Fruit fly (Drosophila melanogaster) whole organism, larva: ENCODE data around the gene mtTFB1.

ENCODE experiments used
- noc ChIP-seq: fragments of 200-800 bp; sonication (Bioruptor generic); optimal IDR thresholded peaks from 3 replicates; lab custom pipeline; 2019; ENCODE audit warnings: missing biosample characterization, mild to moderate bottlenecking, missing genetic modification characterization, moderate library complexity

The mtTFB1 gene

dm6 chr3L:11703579-11703978 is 5.2 kb upstream of the mtTFB1 start:
- TF ChIP-seq noc (tag; lab: Kevin White, UChicago) = no peak

- TF ChIP-seq noc (tag; lab: Kevin White, UChicago) = no peak
Observed at dm6 chr3L:11704902-11705546, 3.8 kb upstream of the mtTFB1 start.

- TF ChIP-seq noc (tag; lab: Kevin White, UChicago) = peak; percentile 12
Observed at dm6 chr3L:11707978-11708632, 674 bp upstream of the mtTFB1 start, which contains the start of gene CG11658. CG11658 (minus strand) TSS chr3L:11708553.

dm6 chr3L:11711059-11711628 is 2.4 kb downstream of the mtTFB1 start, which contains the start of gene crim:
crim (minus strand) TSS chr3L:11711386.
- no peak for TF ChIP-seq noc (tag; lab: Kevin White, UChicago)

dm6 chr3L:11711789-11712188 is 3.0 kb downstream of the mtTFB1 start:
- no peak for TF ChIP-seq noc (tag; lab: Kevin White, UChicago)

- no peak for TF ChIP-seq noc (tag; lab: Kevin White, UChicago)
Observed at dm6 chr3L:11712839-11713238, 4.1 kb downstream of the mtTFB1 start.

dm6 chr3L:11715187-11715586 is 6.4 kb downstream of the mtTFB1 start, which contains the start of gene CG14132:
CG14132 (minus strand) TSS chr3L:11715285.
- no peak for TF ChIP-seq noc (tag; lab: Kevin White, UChicago)

dm6 chr3L:11716347-11716746 is 7.6 kb downstream of the mtTFB1 start:
- TF ChIP-seq noc (tag; lab: Kevin White, UChicago) = no peak

dm6 chr3L:11716899-11717298 is 8.1 kb downstream of the mtTFB1 start:
- TF ChIP-seq noc (tag; lab: Kevin White, UChicago) = no peak

- no peak for TF ChIP-seq noc (tag; lab: Kevin White, UChicago)
Observed at dm6 chr3L:11717300-11717699, 8.5 kb downstream of the mtTFB1 start.

dm6 chr3L:11717993-11718392 is 9.2 kb downstream of the mtTFB1 start:
- TF ChIP-seq noc (tag; lab: Kevin White, UChicago) = no peak

dm6 chr3L:11720780-11721179 is 12.0 kb downstream of the mtTFB1 start, which contains the start of gene Bmcp:
Bmcp (plus strand) TSS chr3L:11720934.
- no peak for TF ChIP-seq noc (tag; lab: Kevin White, UChicago)

dm6 chr3L:11721498-11721946 is 12.7 kb downstream of the mtTFB1 start:
- peak; percentile 83 for TF ChIP-seq noc (tag; lab: Kevin White, UChicago)

dm6 chr3L:11728147-11728546 is 19.4 kb downstream of the mtTFB1 start, which contains the start of gene sunn:
sunn (plus strand) TSS chr3L:11728348.
- TF ChIP-seq noc (tag; lab: Kevin White, UChicago) = no peak

- TF ChIP-seq noc (tag; lab: Kevin White, UChicago) = no peak
Observed at dm6 chr3L:11731841-11732240, 23.1 kb downstream of the mtTFB1 start, which contains the start of gene CG32087. CG32087 (plus strand) TSS chr3L:11732141.

- no peak for TF ChIP-seq noc (tag; lab: Kevin White, UChicago)
Observed at dm6 chr3L:11751005-11751404, 42.2 kb downstream of the mtTFB1 start, which contains the start of gene Gr68a. Gr68a (plus strand) TSS chr3L:11751305.
